Fruit fly (Drosophila melanogaster) whole organism, embryonic: ENCODE results near the gene Cenp-C.

ENCODE experiments used
- Ada2b ChIP-seq: fragments of 200-800 bp; sonication (Bioruptor generic); IDR thresholded peaks from 2 replicates; pipeline ENCODE4 v1.3.6; 2022; ENCODE audit warnings: missing biosample characterization, missing genetic modification characterization
- BtbVII ChIP-seq: fragments of 200-800 bp; sonication (Bioruptor generic); optimal IDR thresholded peaks from 3 replicates; lab custom pipeline; 2017; ENCODE audit warnings: missing biosample characterization, mild to moderate bottlenecking, missing genetic modification characterization
- CG1024 ChIP-seq: fragments of 200-800 bp; sonication (Bioruptor generic); IDR thresholded peaks from 2 replicates; pipeline ENCODE4 v1.3.6; 2022; ENCODE audit warnings: missing biosample characterization, missing genetic modification characterization
- CG10462 ChIP-seq: fragments of 200-800 bp; sonication (Bioruptor generic); optimal IDR thresholded peaks from 2 replicates; lab custom pipeline; 2016; ENCODE audit warnings: missing biosample characterization, missing genetic modification characterization
- CG10959 ChIP-seq: fragments of 200-800 bp; sonication (Bioruptor generic); IDR thresholded peaks from 2 replicates; pipeline ENCODE4 v1.3.6; 2022; ENCODE audit warnings: missing biosample characterization, missing genetic modification characterization
- CG12236 ChIP-seq: fragments of 200-800 bp; sonication (Bioruptor generic); optimal IDR thresholded peaks from 2 replicates; lab custom pipeline; 2016; ENCODE audit warnings: missing biosample characterization, missing genetic modification characterization
- CG1233 ChIP-seq: fragments of 200-800 bp; sonication (Bioruptor generic); optimal IDR thresholded peaks from 4 replicates; lab custom pipeline; 2018; ENCODE audit warnings: missing biosample characterization, mild to moderate bottlenecking, missing genetic modification characterization
- CG13287 ChIP-seq: fragments of 200-800 bp; sonication (Bioruptor generic); IDR thresholded peaks from 2 replicates; pipeline ENCODE4 v1.3.6; 2022; ENCODE audit warnings: missing biosample characterization, missing genetic modification characterization; ENCODE audit not compliant: partially characterized antibody
- CG14014 ChIP-seq: fragments of 200-800 bp; sonication (Bioruptor generic); IDR thresholded peaks from 2 replicates; pipeline ENCODE4 v1.3.6; 2022; ENCODE audit warnings: missing biosample characterization, missing genetic modification characterization
- CG15073 ChIP-seq: fragments of 200-800 bp; sonication (Bioruptor generic); optimal IDR thresholded peaks from 2 replicates; lab custom pipeline; 2016; ENCODE audit warnings: missing biosample characterization, missing genetic modification characterization
- CG17328 ChIP-seq: fragments of 200-800 bp; sonication (Bioruptor generic); IDR thresholded peaks from 2 replicates; pipeline ENCODE4 v1.3.6; 2022; ENCODE audit warnings: missing biosample characterization, missing genetic modification characterization
- CG17385 ChIP-seq: fragments of 200-800 bp; sonication (Bioruptor generic); optimal IDR thresholded peaks from 3 replicates; lab custom pipeline; 2018; ENCODE audit warnings: missing biosample characterization, mild to moderate bottlenecking, missing genetic modification characterization
- CG17802 ChIP-seq: fragments of 200-800 bp; sonication (Bioruptor generic); optimal IDR thresholded peaks from 2 replicates; lab custom pipeline; 2018; ENCODE audit warnings: missing biosample characterization, mild to moderate bottlenecking, missing genetic modification characterization, moderate library complexity
- CG30403 ChIP-seq: fragments of 200-800 bp; sonication (Bioruptor generic); optimal IDR thresholded peaks from 3 replicates; lab custom pipeline; 2016; ENCODE audit warnings: missing biosample characterization, missing genetic modification characterization
- CG31441 ChIP-seq: fragments of 200-800 bp; sonication (Bioruptor generic); IDR thresholded peaks from 2 replicates; pipeline ENCODE4 v1.3.6; 2022; ENCODE audit warnings: missing biosample characterization, missing genetic modification characterization
- CG3163 ChIP-seq: fragments of 200-800 bp; sonication (Bioruptor generic); optimal IDR thresholded peaks from 3 replicates; lab custom pipeline; 2016; ENCODE audit warnings: missing biosample characterization, missing genetic modification characterization
- CG34224 ChIP-seq: fragments of 200-800 bp; sonication (Bioruptor generic); IDR thresholded peaks from 3 replicates; pipeline ENCODE4 v1.3.6; 2022; ENCODE audit warnings: missing biosample characterization, missing genetic modification characterization; ENCODE audit not compliant: partially characterized antibody
- CG6854 ChIP-seq: fragments of 200-800 bp; sonication (Bioruptor generic); optimal IDR thresholded peaks from 3 replicates; lab custom pipeline; 2017; ENCODE audit warnings: missing biosample characterization, mild to moderate bottlenecking, missing genetic modification characterization
- CG7271 ChIP-seq: fragments of 200-800 bp; sonication (Bioruptor generic); optimal IDR thresholded peaks from 2 replicates; lab custom pipeline; 2018; ENCODE audit warnings: missing biosample characterization, mild to moderate bottlenecking, missing genetic modification characterization, moderate library complexity
- CG9437 ChIP-seq: fragments of 200-800 bp; sonication (Bioruptor generic); optimal IDR thresholded peaks from 2 replicates; lab custom pipeline; 2018; ENCODE audit warnings: missing biosample characterization, mild to moderate bottlenecking, missing genetic modification characterization
- CG9727 ChIP-seq: fragments of 200-800 bp; sonication (Bioruptor generic); optimal IDR thresholded peaks from 3 replicates; lab custom pipeline; 2017; ENCODE audit warnings: missing biosample characterization, mild to moderate bottlenecking, missing genetic modification characterization
- CG9797 ChIP-seq: fragments of 200-800 bp; sonication (Bioruptor generic); optimal IDR thresholded peaks from 3 replicates; lab custom pipeline; 2018; ENCODE audit warnings: missing biosample characterization, mild to moderate bottlenecking, missing genetic modification characterization
- CG9932 ChIP-seq: fragments of 200-800 bp; sonication (Bioruptor generic); IDR thresholded peaks from 2 replicates; pipeline ENCODE4 v1.3.6; 2022; ENCODE audit warnings: missing biosample characterization, missing genetic modification characterization
- Camta ChIP-seq: fragments of 200-800 bp; sonication (Bioruptor generic); optimal IDR thresholded peaks from 2 replicates; lab custom pipeline; 2016; ENCODE audit warnings: missing biosample characterization, missing genetic modification characterization
- CrebB ChIP-seq: fragments of 200-800 bp; sonication (Bioruptor generic); optimal IDR thresholded peaks from 3 replicates; lab custom pipeline; 2018; ENCODE audit warnings: missing biosample characterization, mild to moderate bottlenecking, missing genetic modification characterization
- HLHmδ ChIP-seq: fragments of 200-800 bp; sonication (Bioruptor generic); optimal IDR thresholded peaks from 2 replicates; lab custom pipeline; 2018; ENCODE audit warnings: missing biosample characterization, mild to moderate bottlenecking, missing genetic modification characterization, moderate library complexity
- Med ChIP-seq: fragments of 200-800 bp; sonication (Bioruptor generic); peaks from one replicate; lab custom pipeline; 2016; ENCODE audit warnings: missing biosample characterization, missing genetic modification characterization, mild to moderate bottlenecking, inconsistent platforms, moderate library complexity
- Nf-YB ChIP-seq: fragments of 200-800 bp; sonication (Bioruptor generic); optimal IDR thresholded peaks from 3 replicates; lab custom pipeline; 2019; ENCODE audit warnings: missing biosample characterization, mild to moderate bottlenecking, missing genetic modification characterization, moderate library complexity
- Ravus ChIP-seq: fragments of 200-800 bp; sonication (Bioruptor generic); IDR thresholded peaks from 2 replicates; pipeline ENCODE4 v1.3.6; 2022; ENCODE audit warnings: missing biosample characterization, missing genetic modification characterization
- Sox100B ChIP-seq: fragments of 200-800 bp; sonication (Bioruptor generic); optimal IDR thresholded peaks from 3 replicates; lab custom pipeline; 2018; ENCODE audit warnings: missing biosample characterization, mild to moderate bottlenecking, missing genetic modification characterization
- Sox102F ChIP-seq: fragments of 200-800 bp; sonication (Bioruptor generic); optimal IDR thresholded peaks from 2 replicates; lab custom pipeline; 2018; ENCODE audit warnings: missing biosample characterization, mild to moderate bottlenecking, missing genetic modification characterization, moderate library complexity
- ab ChIP-seq: fragments of 200-800 bp; sonication (Bioruptor generic); optimal IDR thresholded peaks from 2 replicates; lab custom pipeline; 2016; ENCODE audit warnings: missing biosample characterization, missing genetic modification characterization
- bab2 ChIP-seq: fragments of 200-800 bp; sonication (Bioruptor generic); optimal IDR thresholded peaks from 2 replicates; lab custom pipeline; 2016; ENCODE audit warnings: missing biosample characterization, missing genetic modification characterization
- caup ChIP-seq: fragments of 200-800 bp; sonication (Bioruptor generic); optimal IDR thresholded peaks from 3 replicates; lab custom pipeline; 2017; ENCODE audit warnings: missing biosample characterization, mild to moderate bottlenecking, missing genetic modification characterization, moderate library complexity; ENCODE audit not compliant: severe bottlenecking
- danr ChIP-seq: fragments of 200-800 bp; sonication (Bioruptor generic); IDR thresholded peaks from 2 replicates; pipeline ENCODE4 v1.3.6; 2022; ENCODE audit warnings: missing biosample characterization, missing genetic modification characterization
- hbn ChIP-seq: fragments of 200-800 bp; sonication (Bioruptor generic); IDR thresholded peaks from 2 replicates; pipeline ENCODE4 v1.3.6; 2022; ENCODE audit warnings: missing biosample characterization, missing genetic modification characterization; ENCODE audit not compliant: partially characterized antibody
- lab ChIP-seq: fragments of 200-800 bp; sonication (Bioruptor generic); optimal IDR thresholded peaks from 3 replicates; lab custom pipeline; 2017; ENCODE audit warnings: missing biosample characterization, missing genetic modification characterization, mild to moderate bottlenecking, moderate library complexity, missing genetic modification reagents
- nerfin-1 ChIP-seq: fragments of 200-800 bp; sonication (Bioruptor generic); optimal IDR thresholded peaks from 3 replicates; lab custom pipeline; 2019; ENCODE audit warnings: missing biosample characterization, mild to moderate bottlenecking, missing genetic modification characterization, moderate library complexity
- odd ChIP-seq: fragments of 200-800 bp; sonication (Bioruptor generic); optimal IDR thresholded peaks from 2 replicates; lab custom pipeline; 2017; ENCODE audit warnings: missing biosample characterization, mild to moderate bottlenecking, missing genetic modification characterization
- pho ChIP-seq: fragments of 200-800 bp; sonication (Bioruptor generic); optimal IDR thresholded peaks from 2 replicates; lab custom pipeline; 2016; ENCODE audit warnings: missing biosample characterization, missing genetic modification characterization
- pnt ChIP-seq: fragments of 200-800 bp; sonication (Bioruptor generic); optimal IDR thresholded peaks from 3 replicates; lab custom pipeline; 2016; ENCODE audit warnings: missing biosample characterization, missing genetic modification characterization
- prd ChIP-seq, 3 experiments: fragments of >200 bp in 2 of 3; fragments of 200-800 bp in 1 of 3; sonication (Bioruptor generic) in 1 of 3; optimal IDR thresholded peaks in 2 of 3; IDR thresholded peaks in 1 of 3; 2 replicates in 2 of 3; 3 replicates in 1 of 3; pipeline versions ENCODE4 v1.3.6 to Lab custom; 2017 to 2022; ENCODE audit warnings: missing biosample characterization in 1 of 3, missing genetic modification characterization in 1 of 3
- pzg ChIP-seq: fragments of 200-800 bp; sonication (Bioruptor generic); optimal IDR thresholded peaks from 3 replicates; lab custom pipeline; 2018; ENCODE audit warnings: missing biosample characterization, mild to moderate bottlenecking, missing genetic modification characterization, moderate library complexity
- ranshi ChIP-seq: fragments of 200-800 bp; sonication (Bioruptor generic); IDR thresholded peaks from 2 replicates; pipeline ENCODE4 v1.3.6; 2022; ENCODE audit warnings: missing biosample characterization, missing genetic modification characterization
- sens-2 ChIP-seq: fragments of 200-800 bp; sonication (Bioruptor generic); IDR thresholded peaks from 2 replicates; pipeline ENCODE4 v1.3.6; 2022; ENCODE audit warnings: missing biosample characterization, missing genetic modification characterization
- tin ChIP-seq: fragments of 200-800 bp; sonication (Bioruptor generic); optimal IDR thresholded peaks from 3 replicates; lab custom pipeline; 2016; ENCODE audit warnings: missing biosample characterization, missing genetic modification characterization
- tll ChIP-seq, 2 experiments: fragments of 200-800 bp in 1 of 2; fragments of >200 bp in 1 of 2; sonication (Bioruptor generic) in 1 of 2; optimal IDR thresholded peaks; 2 replicates each; lab custom pipeline; 2017 to 2019; ENCODE audit warnings: missing biosample characterization in 2 of 2, missing genetic modification characterization in 2 of 2, mild to moderate bottlenecking in 1 of 2, moderate library complexity in 1 of 2
- zen2 ChIP-seq: fragments of 200-800 bp; sonication (Bioruptor generic); IDR thresholded peaks from 3 replicates; pipeline ENCODE4 v1.3.6; 2022; ENCODE audit warnings: missing biosample characterization, missing genetic modification characterization; ENCODE audit not compliant: partially characterized antibody

Cenp-C gene

DNA sequence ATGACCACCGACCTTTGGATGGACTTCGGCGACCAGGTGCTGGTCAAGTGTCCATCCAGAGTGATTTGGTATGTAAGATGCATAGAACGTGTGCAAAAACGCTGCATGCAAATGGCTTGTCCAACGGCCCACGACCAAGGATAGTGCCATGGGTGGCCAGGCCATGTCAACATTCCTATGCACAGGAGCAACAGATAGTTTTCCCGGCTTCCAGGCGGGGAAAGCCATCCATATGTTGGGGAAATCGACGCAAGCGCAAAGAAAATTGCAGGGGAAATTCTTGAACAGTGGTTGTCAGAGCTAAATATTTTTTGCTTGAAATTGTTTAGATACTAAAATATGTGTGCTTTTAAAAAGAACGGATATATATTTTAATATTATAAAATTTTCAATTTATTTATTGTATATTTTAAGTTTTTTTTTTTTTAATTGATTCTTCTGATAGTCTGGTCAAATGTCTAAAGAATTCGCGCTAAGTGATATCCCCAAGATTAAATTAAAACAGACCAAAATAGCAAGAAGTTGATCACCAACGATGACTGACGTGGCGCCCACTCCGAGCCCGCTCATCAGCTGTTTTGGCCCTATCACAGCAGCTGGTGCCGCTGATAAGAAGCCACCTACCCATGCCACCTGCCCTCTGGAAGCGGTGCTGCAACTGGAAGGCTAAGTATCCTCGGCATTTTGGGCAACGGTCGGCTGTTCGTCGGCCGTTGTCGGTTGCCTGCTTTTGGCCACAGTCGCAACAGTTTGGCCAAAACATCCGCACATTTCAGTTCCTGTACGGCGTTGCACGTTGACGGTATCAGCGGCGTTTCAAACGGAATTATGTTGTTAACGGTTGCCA, 13.7 kb downstream of the Cenp-C start, which contains the start of gene 5-HT2B (continued):
- TF ChIP-seq odd (GFP tag; lab: Kevin White, UChicago) = peak; percentile 15
- TF ChIP-seq Med (GFP tag; lab: Kevin White, UChicago) = peak; percentile 43
- TF ChIP-seq CG13287 = no peak
- no peak for TF ChIP-seq pnt (GFP tag; lab: Kevin White, UChicago)
- peak; percentile 63 for TF ChIP-seq lab
- TF ChIP-seq bab2 (GFP tag; lab: Kevin White, UChicago) = no peak
- TF ChIP-seq pho (GFP tag; lab: Kevin White, UChicago) = no peak
- TF ChIP-seq CG12236 (GFP tag; lab: Kevin White, UChicago) = no peak
- no peak for TF ChIP-seq Sox100B
- TF ChIP-seq CG9797 (GFP tag; lab: Kevin White, UChicago) = no peak
- no peak for TF ChIP-seq Camta (GFP tag; lab: Kevin White, UChicago)
- TF ChIP-seq CG6854 (GFP tag; lab: Kevin White, UChicago) = peak; percentile 44
- TF ChIP-seq ab (GFP tag; lab: Kevin White, UChicago) = no peak
- TF ChIP-seq danr (GFP tag; lab: Robert Waterston, UW) = no peak
- no peak for TF ChIP-seq CG15073
- no peak for TF ChIP-seq sens-2
- TF ChIP-seq CG10462 (GFP tag; lab: Kevin White, UChicago) = no peak
- no peak for TF ChIP-seq CG17328
- no peak for TF ChIP-seq CG34224
- peak; percentile 25 for TF ChIP-seq CG1233 (GFP tag; lab: Kevin White, UChicago)
- no peak for TF ChIP-seq CG1024 (GFP tag; lab: Robert Waterston, UW)
- 0 out of 2 replicates have a peak, but pooled peaks have one; percentile 29 for TF ChIP-seq CG9932 (GFP tag; lab: Robert Waterston, UW)
- TF ChIP-seq Ada2b (GFP tag; lab: Robert Waterston, UW) = 0 out of 2 replicates have a peak, but pooled peaks have one; percentile 18
- TF ChIP-seq tin (GFP tag; lab: Kevin White, UChicago) = no peak
- TF ChIP-seq CG7271 = no peak
- TF ChIP-seq HLHmδ (GFP tag; lab: Kevin White, UChicago) = no peak
- no peak for TF ChIP-seq CG10959
- no peak for TF ChIP-seq Ravus (GFP tag; lab: Robert Waterston, UW)
- no peak for TF ChIP-seq CrebB (tag; lab: Kevin White, UChicago)
- no peak for TF ChIP-seq BtbVII (GFP tag; lab: Kevin White, UChicago)
- TF ChIP-seq caup (GFP tag; lab: Kevin White, UChicago) = peak; percentile 39
- TF ChIP-seq prd (optimal IDR thresholded peaks at IDR 0.05; lab: Kevin White, UChicago) = no peak
- 0 out of 3 replicates have a peak, but pooled peaks have one; percentile 5 for TF ChIP-seq prd (GFP tag; IDR thresholded peaks at IDR 0.05; lab: Robert Waterston, UW)
- peak; percentile 76 for TF ChIP-seq nerfin-1 (tag; lab: Kevin White, UChicago)
- peak; percentile 28 for TF ChIP-seq CG30403
- no peak for TF ChIP-seq Nf-YB
- peak; percentile 27 for TF ChIP-seq Sox102F (GFP tag; lab: Kevin White, UChicago)
- TF ChIP-seq pzg (GFP tag; lab: Kevin White, UChicago) = no peak
- 0 out of 2 replicates have a peak, but pooled peaks have one; percentile 33 for TF ChIP-seq CG14014
- TF ChIP-seq CG9727 (GFP tag; lab: Kevin White, UChicago) = peak; percentile 37
- no peak for TF ChIP-seq CG9437 (GFP tag; lab: Kevin White, UChicago)
- TF ChIP-seq CG17385 = peak; percentile 37
- TF ChIP-seq zen2 = no peak
- no peak for TF ChIP-seq ranshi (GFP tag; lab: Robert Waterston, UW)
- no peak for TF ChIP-seq tll (GFP tag; optimal IDR thresholded peaks at IDR 0.05; lab: Kevin White, UChicago)
- no peak for TF ChIP-seq CG17802 (tag; lab: Kevin White, UChicago)
- no peak for TF ChIP-seq CG3163 (GFP tag; lab: Kevin White, UChicago)
- TF ChIP-seq hbn = no peak
- TF ChIP-seq CG31441 = 0 out of 2 replicates have a peak, but pooled peaks have one; percentile 27
